7 worm cellular contexts compared by ENCODE assay signal in the genomic region with DNA sequence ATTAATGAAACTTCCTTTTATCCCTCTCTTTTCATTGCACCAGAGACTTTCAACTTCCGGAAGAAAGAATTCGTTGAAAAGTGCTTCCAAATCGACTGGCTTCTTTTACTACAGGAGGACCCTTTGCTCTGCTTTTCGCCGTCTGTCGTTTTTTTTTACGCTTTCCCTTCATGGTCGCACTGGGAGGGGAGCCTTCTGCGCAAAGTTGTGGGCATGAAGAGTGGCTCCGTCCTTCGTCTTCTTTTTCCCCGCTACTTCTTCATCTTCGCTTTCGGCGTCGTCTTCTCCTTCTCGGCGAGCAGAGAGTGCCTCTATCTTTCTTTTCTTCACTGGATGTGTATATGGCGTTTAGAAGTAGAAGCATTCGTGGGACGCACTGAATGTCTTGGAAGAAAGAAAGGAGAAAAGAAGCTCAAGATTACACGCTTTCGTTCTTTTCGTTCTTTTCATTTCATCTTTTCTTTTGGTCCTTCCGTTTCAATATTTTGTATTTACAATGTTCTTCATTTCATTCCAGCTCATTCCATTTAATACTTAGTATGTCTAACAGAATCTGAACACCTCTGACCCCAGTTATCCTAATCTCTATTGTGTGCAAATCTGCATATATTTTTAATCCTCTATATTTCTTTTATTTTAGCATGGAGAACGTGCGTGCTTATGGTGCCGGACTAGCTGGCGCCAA.
TF ChIP-seq lines count a peak whose summit lies in the region.

A gene (plus strand): TSS at position 635 of the 685 bp plus-strand sequence.

TF ChIP-seq in whole organism, L1 larva, 84 proteins besides CTCF, POLR2A, EP300 and RAD21:
- TF ChIP-seq skn-1 (tag; optimal IDR thresholded peaks at IDR 0.05; lab: Kevin White, UChicago) (no peak), ceh-82 (tag; optimal IDR thresholded peaks at IDR 0.05; lab: Kevin White, UChicago) (peak in 1 of 3 experiments; percentile 33), fkh-8 (tag; optimal IDR thresholded peaks at IDR 0.05; lab: Kevin White, UChicago) (peak; percentile 22), nhr-71 (tag; optimal IDR thresholded peaks at IDR 0.05; lab: Kevin White, UChicago) (peak; percentile 20), unc-86 (tag; optimal IDR thresholded peaks at IDR 0.05; lab: Kevin White, UChicago) (peak; percentile 12), nhr-47 (tag; optimal IDR thresholded peaks at IDR 0.05; lab: Kevin White, UChicago) (peak; percentile 1), lin-14 (GFP tag; optimal IDR thresholded peaks at IDR 0.05; lab: Kevin White, UChicago) (peak; percentile 72), mab-9 (GFP tag; IDR thresholded peaks at IDR 0.05; lab: Robert Waterston, UW) (no peak), aly-2 (tag; optimal IDR thresholded peaks at IDR 0.05; lab: Kevin White, UChicago) (no peak), elt-3 (tag; optimal IDR thresholded peaks at IDR 0.05; lab: Kevin White, UChicago) (no peak)

TF ChIP-seq in whole organism, L2 larva, 48 proteins besides CTCF, POLR2A, EP300 and RAD21 (continues in another document):
- peak; percentile 29 for TF ChIP-seq F13H6.1 (tag; optimal IDR thresholded peaks at IDR 0.05; lab: Kevin White, UChicago)
- TF ChIP-seq aly-2 (tag; optimal IDR thresholded peaks at IDR 0.05; lab: Kevin White, UChicago), result no peak
- no peak for TF ChIP-seq nhr-77 (tag; optimal IDR thresholded peaks at IDR 0.05; lab: Kevin White, UChicago)
- TF ChIP-seq lsy-2 (tag; optimal IDR thresholded peaks at IDR 0.05; lab: Kevin White, UChicago), result peak in 1 of 2 experiments; percentile 13
- TF ChIP-seq nhr-23 (tag; optimal IDR thresholded peaks at IDR 0.05; lab: Kevin White, UChicago), result no peak
- peak; percentile 40 for TF ChIP-seq zag-1 (tag; optimal IDR thresholded peaks at IDR 0.05; lab: Kevin White, UChicago)
- no peak for TF ChIP-seq nhr-11 (tag; optimal IDR thresholded peaks at IDR 0.05; lab: Kevin White, UChicago)
- TF ChIP-seq sem-4 (tag; optimal IDR thresholded peaks at IDR 0.05; lab: Kevin White, UChicago), result no peak
- no peak for TF ChIP-seq ama-1 (optimal IDR thresholded peaks at IDR 0.05; lab: Kevin White, UChicago)
- TF ChIP-seq elt-1 (tag; optimal IDR thresholded peaks at IDR 0.05; lab: Kevin White, UChicago), result no peak
- no peak for TF ChIP-seq Y55F3AM.14 (GFP tag; optimal IDR thresholded peaks at IDR 0.05; lab: Kevin White, UChicago)
- no peak for TF ChIP-seq ztf-4 (tag; optimal IDR thresholded peaks at IDR 0.05; lab: Kevin White, UChicago)
- TF ChIP-seq C34F6.9 (tag; optimal IDR thresholded peaks at IDR 0.05; lab: Kevin White, UChicago), result peak; percentile 43

TF ChIP-seq in whole organism, L3 larva, 47 proteins besides CTCF, POLR2A, EP300 and RAD21:
- TF ChIP-seq hmg-11 (tag; optimal IDR thresholded peaks at IDR 0.05; lab: Kevin White, UChicago) (peak; percentile 56), lin-39 (tag; optimal IDR thresholded peaks at IDR 0.05; lab: Kevin White, UChicago) (peak; percentile 54), nfya-1 (tag; optimal IDR thresholded peaks at IDR 0.05; lab: Kevin White, UChicago; ENCODE audit: insufficient read depth) (peak; percentile 36), nhr-11 (tag; optimal IDR thresholded peaks at IDR 0.05; lab: Kevin White, UChicago) (no peak)
TF ChIP-seq in whole organism, L3 larva: peak in this region for 3.

TF ChIP-seq in whole organism, L4 larva, 104 proteins besides CTCF, POLR2A, EP300 and RAD21 (continues in another document):
- TF ChIP-seq nhr-11 (tag; optimal IDR thresholded peaks at IDR 0.05; lab: Kevin White, UChicago), result no peak
- peak; percentile 89 for TF ChIP-seq aha-1 (tag; lab: Kevin White, UChicago)
- TF ChIP-seq hmg-1.1 (GFP tag; IDR thresholded peaks at IDR 0.05; lab: Robert Waterston, UW), result peak; percentile 40; the same call in 1 of the 2 replicates
- no peak for TF ChIP-seq zfp-3 (GFP tag; conservative IDR thresholded peaks at IDR 0.05; lab: Robert Waterston, UW)
- TF ChIP-seq zip-11 (GFP tag; IDR thresholded peaks at IDR 0.05; lab: Robert Waterston, UW), result no peak
- TF ChIP-seq nhr-25 (tag; optimal IDR thresholded peaks at IDR 0.05; lab: Kevin White, UChicago; ENCODE audit: borderline replicate concordance, insufficient read depth), result no peak
- TF ChIP-seq ctbp-1 (GFP tag; IDR thresholded peaks at IDR 0.05; lab: Robert Waterston, UW), result no peak
- peak in 1 of 2 experiments; percentile 85 for TF ChIP-seq unc-62 (GFP tag; optimal IDR thresholded peaks at IDR 0.05 in 1 of 2; lab: Kevin White, UChicago)
- TF ChIP-seq unc-62 (tag; optimal IDR thresholded peaks at IDR 0.05; lab: Kevin White, UChicago), result no peak
- TF ChIP-seq unc-39 (tag; optimal IDR thresholded peaks at IDR 0.05; lab: Kevin White, UChicago), result no peak
- no peak for TF ChIP-seq nhr-6 (tag; optimal IDR thresholded peaks at IDR 0.05; lab: Kevin White, UChicago)
- no peak for TF ChIP-seq cey-2 (tag; optimal IDR thresholded peaks at IDR 0.05; lab: Kevin White, UChicago; ENCODE audit: borderline replicate concordance, insufficient read depth)
- TF ChIP-seq zfp-2 (tag; optimal IDR thresholded peaks at IDR 0.05; lab: Kevin White, UChicago), result no peak
- TF ChIP-seq set-16 (GFP tag; IDR thresholded peaks at IDR 0.05; lab: Robert Waterston, UW), result peak; percentile 38; the same call in 1 of the 2 replicates

TF ChIP-seq in whole organism, late embryonic, 69 proteins besides CTCF, POLR2A, EP300 and RAD21:
- TF ChIP-seq ceh-14 (tag; optimal IDR thresholded peaks at IDR 0.05; lab: Kevin White, UChicago) (peak; percentile 16), ceh-31 (tag; optimal IDR thresholded peaks at IDR 0.05; lab: Kevin White, UChicago) (peak; percentile 19), lin-11 (tag; optimal IDR thresholded peaks at IDR 0.05; lab: Kevin White, UChicago) (no peak)

TF ChIP-seq in whole organism, mixed stage, embryonic, 35 proteins besides CTCF, POLR2A, EP300 and RAD21:
- TF ChIP-seq ces-1 (GFP tag; optimal IDR thresholded peaks at IDR 0.05; lab: Kevin White, UChicago) (peak; percentile 35), mep-1 (tag; optimal IDR thresholded peaks at IDR 0.05; lab: Kevin White, UChicago) (no peak), ceh-83 (GFP tag; optimal IDR thresholded peaks at IDR 0.05; lab: Kevin White, UChicago) (no peak), flh-1 (GFP tag; optimal IDR thresholded peaks at IDR 0.05; lab: Kevin White, UChicago) (no peak), pha-4 (tag; optimal IDR thresholded peaks at IDR 0.05; lab: Kevin White, UChicago) (no peak)

TF ChIP-seq in whole organism, young adult, 124 proteins besides CTCF, POLR2A, EP300 and RAD21:
- TF ChIP-seq madf-3 (GFP tag; IDR thresholded peaks at IDR 0.05; lab: Robert Waterston, UW) (no peak), K12H6.12 (tag; optimal IDR thresholded peaks at IDR 0.05; lab: Kevin White, UChicago) (peak; percentile 26), atf-7 (tag; optimal IDR thresholded peaks at IDR 0.05; lab: Kevin White, UChicago) (no peak)
TF ChIP-seq in whole organism, young adult: peak in this region for 1.
